Worm (Caenorhabditis elegans) whole organism, early embryonic: ENCODE data around the gene hrg-1.

Source experiments
- F13C5.2 ChIP-seq: sonication (generic microtip); optimal IDR thresholded peaks from 2 replicates; lab custom pipeline; 2017; ENCODE audit warnings: mild to moderate bottlenecking, missing genetic modification characterization, inconsistent platforms, missing compliant biosample characterization
- aly-1 ChIP-seq: sonication (generic microtip); optimal IDR thresholded peaks from 2 replicates; lab custom pipeline; 2016; ENCODE audit warnings: missing genetic modification characterization, missing compliant biosample characterization
- ama-1 ChIP-seq: fragments of 150-350 bp; optimal IDR thresholded peaks from 2 replicates; lab custom pipeline; 2014
- ceh-36 ChIP-seq: sonication (generic microtip); optimal IDR thresholded peaks from 2 replicates; lab custom pipeline; 2016; ENCODE audit warnings: missing genetic modification characterization, inconsistent platforms, missing compliant biosample characterization
- flt-1 ChIP-seq: fragments of 200-800 bp; sonication (Bioruptor generic); IDR thresholded peaks from 2 replicates; pipeline ENCODE4 v1.3.6; 2022; ENCODE audit warnings: missing genetic modification characterization, missing compliant biosample characterization
- hmbx-1 ChIP-seq: sonication (generic microtip); optimal IDR thresholded peaks from 2 replicates; lab custom pipeline; 2016; ENCODE audit warnings: mild to moderate bottlenecking, missing genetic modification characterization, missing compliant biosample characterization
- hmg-4 ChIP-seq: fragments of 200-800 bp; sonication (Bioruptor generic); optimal IDR thresholded peaks from 2 replicates; lab custom pipeline; 2018; ENCODE audit warnings: mild to moderate bottlenecking, missing genetic modification characterization, missing compliant biosample characterization
- scrt-1 ChIP-seq: fragments of 200-800 bp; sonication (Bioruptor generic); IDR thresholded peaks from 2 replicates; pipeline ENCODE4 v1.3.6; 2022; ENCODE audit warnings: missing genetic modification characterization, missing compliant biosample characterization
- sea-1 ChIP-seq: fragments of 200-800 bp; sonication (Bioruptor generic); conservative IDR thresholded peaks from 2 replicates; pipeline ENCODE4 v1.3.6; 2022; ENCODE audit warnings: missing genetic modification characterization, missing compliant biosample characterization
- tbx-37 ChIP-seq: fragments of 200-800 bp; sonication (Bioruptor generic); conservative IDR thresholded peaks from 2 replicates; pipeline ENCODE4 v1.3.6; 2022; ENCODE audit warnings: missing genetic modification reagents, missing genetic modification characterization, missing compliant biosample characterization
- tra-4 ChIP-seq: sonication (generic microtip); optimal IDR thresholded peaks from 2 replicates; lab custom pipeline; 2017; ENCODE audit warnings: missing genetic modification characterization, missing compliant biosample characterization

DNA sequence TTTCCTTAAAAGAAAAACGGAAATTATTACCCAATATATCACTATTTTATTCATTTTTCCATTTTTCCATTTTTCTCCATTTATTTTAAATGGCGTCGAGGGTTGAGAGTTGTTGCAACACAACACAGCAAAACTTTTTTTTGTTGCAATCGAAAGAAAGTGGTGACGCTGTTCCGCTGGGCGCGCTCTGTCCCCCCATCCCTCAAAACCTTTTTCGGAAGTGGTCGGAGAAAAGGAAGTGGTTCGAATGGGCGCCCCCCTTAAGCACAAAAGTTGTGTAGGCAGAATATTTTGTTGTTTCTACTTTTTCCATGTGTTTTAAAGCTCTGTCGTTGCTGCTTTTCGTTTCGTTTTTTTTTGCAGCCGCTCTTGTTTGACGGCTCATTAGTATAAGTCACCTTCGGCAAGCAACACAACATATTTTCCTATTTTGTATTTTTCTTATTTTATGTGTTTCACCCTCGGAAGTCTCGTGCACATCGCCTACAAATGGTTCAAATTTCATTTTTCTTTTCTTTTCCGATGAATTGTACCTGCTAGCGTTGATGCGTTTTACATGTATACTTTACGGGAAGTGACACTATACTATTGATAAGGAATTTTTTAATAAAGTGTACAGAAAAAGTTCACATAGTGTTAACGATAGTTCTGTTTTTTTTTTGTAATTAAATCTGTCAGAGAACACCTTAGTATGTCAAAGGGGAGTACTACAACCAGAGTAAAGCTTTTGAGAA lies 1.7 kb upstream of the hrg-1 start:
- no peak for TF ChIP-seq tra-4
- no peak for TF ChIP-seq aly-1 (tag; lab: Kevin White, UChicago)
- no peak for TF ChIP-seq hmg-4 (GFP tag; lab: Kevin White, UChicago)
- TF ChIP-seq tbx-37 (GFP tag; lab: Robert Waterston, UW) = no peak
- no peak for TF ChIP-seq ama-1 (lab: Kevin White, UChicago)
- TF ChIP-seq scrt-1 = no peak
- no peak for TF ChIP-seq ceh-36
- no peak for TF ChIP-seq F13C5.2 (tag; lab: Kevin White, UChicago)
- no peak for TF ChIP-seq hmbx-1 (tag; lab: Kevin White, UChicago)
- TF ChIP-seq sea-1 (GFP tag; lab: Robert Waterston, UW) = no peak
- TF ChIP-seq flt-1 (GFP tag; lab: Robert Waterston, UW) = no peak
